Fruit fly (Drosophila melanogaster) whole organism, prepupa: ENCODE results near the gene CG5509.

Source experiments
- CG10631 ChIP-seq: fragments of 200-800 bp; sonication (Bioruptor generic); optimal IDR thresholded peaks from 2 replicates; lab custom pipeline; 2016; ENCODE audit warnings: missing biosample characterization, missing genetic modification characterization
- CG31627 ChIP-seq: fragments of 200-800 bp; sonication (Bioruptor generic); optimal IDR thresholded peaks from 3 replicates; lab custom pipeline; 2016; ENCODE audit warnings: missing biosample characterization, missing genetic modification characterization
- CG6808 ChIP-seq: fragments of 200-800 bp; sonication (Bioruptor generic); optimal IDR thresholded peaks from 3 replicates; lab custom pipeline; 2017; ENCODE audit warnings: missing biosample characterization, missing genetic modification characterization, mild to moderate bottlenecking, moderate library complexity, missing genetic modification reagents
- CG7368 ChIP-seq: fragments of 200-800 bp; sonication (Bioruptor generic); optimal IDR thresholded peaks from 3 replicates; lab custom pipeline; 2016; ENCODE audit warnings: missing biosample characterization, missing genetic modification characterization
- CG8632 ChIP-seq: fragments of 200-800 bp; sonication (Bioruptor generic); optimal IDR thresholded peaks from 3 replicates; lab custom pipeline; 2016; ENCODE audit warnings: missing biosample characterization, missing genetic modification characterization
- CG9139 ChIP-seq: fragments of 200-800 bp; sonication (Bioruptor generic); optimal IDR thresholded peaks from 3 replicates; lab custom pipeline; 2017; ENCODE audit warnings: missing biosample characterization, mild to moderate bottlenecking, missing genetic modification characterization
- Sox102F ChIP-seq: fragments of 200-800 bp; sonication (Bioruptor generic); optimal IDR thresholded peaks from 2 replicates; lab custom pipeline; 2016; ENCODE audit warnings: missing biosample characterization, mild to moderate bottlenecking, missing genetic modification characterization
- eg ChIP-seq: fragments of 200-800 bp; sonication (Bioruptor generic); IDR thresholded peaks from 3 replicates; pipeline ENCODE4 v1.3.6; 2022; ENCODE audit warnings: missing biosample characterization, missing genetic modification characterization

DNA sequence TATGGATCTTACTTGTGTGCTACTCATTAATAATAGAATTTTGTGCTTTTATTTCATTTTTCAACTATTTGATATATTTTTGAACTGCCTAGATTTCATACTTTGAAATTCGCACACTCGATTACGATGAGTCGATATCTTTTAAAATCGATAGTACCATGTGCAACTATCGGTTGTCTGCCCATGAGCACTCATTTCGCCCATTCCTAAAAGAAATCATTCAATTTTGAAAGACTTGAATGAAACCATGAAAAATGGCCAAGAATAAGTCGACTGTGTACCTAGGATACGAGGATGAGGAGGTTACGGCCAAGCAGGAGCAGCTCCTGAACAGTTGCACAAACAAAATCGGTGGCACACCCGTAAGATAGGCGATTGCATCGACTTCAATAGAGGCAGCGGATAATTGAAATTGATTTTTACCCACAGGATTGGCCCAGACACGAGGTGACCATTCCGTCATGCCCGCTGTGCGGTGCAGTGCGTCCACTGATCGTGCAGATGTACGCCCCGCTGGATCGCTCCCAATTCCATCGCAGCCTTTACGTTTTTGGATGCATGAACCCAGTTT, 4.2 kb downstream of the CG5509 start, which contains the start of gene trus:
- no peak for TF ChIP-seq CG9139 (GFP tag; lab: Kevin White, UChicago)
- TF ChIP-seq CG31627 (GFP tag; lab: Kevin White, UChicago): no peak
- TF ChIP-seq CG7368 (GFP tag; lab: Kevin White, UChicago): no peak
- no peak for TF ChIP-seq Sox102F
- no peak for TF ChIP-seq eg
- TF ChIP-seq CG10631 (GFP tag; lab: Kevin White, UChicago): no peak
- TF ChIP-seq CG6808 (GFP tag; lab: Kevin White, UChicago): no peak
- TF ChIP-seq CG8632 (GFP tag; lab: Kevin White, UChicago): no peak
